Fruit fly (Drosophila melanogaster) whole organism, embryonic: Measurements from ENCODE around the gene mfr.

Experiments used
- CG10274 ChIP-seq: fragments of 200-800 bp; sonication (Bioruptor generic); optimal IDR thresholded peaks from 3 replicates; lab custom pipeline; 2017; ENCODE audit warnings: missing biosample characterization, mild to moderate bottlenecking, missing genetic modification characterization
- CG10366 ChIP-seq: fragments of 200-800 bp; sonication (Bioruptor generic); IDR thresholded peaks from 2 replicates; pipeline ENCODE4 v1.3.6; 2022; ENCODE audit warnings: missing biosample characterization, missing genetic modification characterization
- CG11696 ChIP-seq: fragments of 200-800 bp; sonication (Bioruptor generic); IDR thresholded peaks from 2 replicates; pipeline ENCODE4 v1.3.6; 2022; ENCODE audit warnings: missing biosample characterization, missing genetic modification characterization
- CG13296 ChIP-seq: fragments of 200-800 bp; sonication (Bioruptor generic); optimal IDR thresholded peaks from 3 replicates; lab custom pipeline; 2018; ENCODE audit warnings: missing biosample characterization, mild to moderate bottlenecking, missing genetic modification characterization
- CG15514 ChIP-seq: fragments of 200-800 bp; sonication (Bioruptor generic); optimal IDR thresholded peaks from 3 replicates; lab custom pipeline; 2017; ENCODE audit warnings: missing biosample characterization, missing genetic modification characterization, mild to moderate bottlenecking, moderate library complexity, missing genetic modification reagents
- CG31441 ChIP-seq: fragments of 200-800 bp; sonication (Bioruptor generic); IDR thresholded peaks from 2 replicates; pipeline ENCODE4 v1.3.6; 2022; ENCODE audit warnings: missing biosample characterization, missing genetic modification characterization
- CG4360 ChIP-seq: fragments of 200-800 bp; sonication (Bioruptor generic); IDR thresholded peaks from 2 replicates; pipeline ENCODE4 v1.3.6; 2022; ENCODE audit warnings: missing biosample characterization, missing genetic modification characterization
- Chrac-16 ChIP-seq: fragments of 200-800 bp; sonication (Bioruptor generic); optimal IDR thresholded peaks from 3 replicates; lab custom pipeline; 2016; ENCODE audit warnings: missing biosample characterization, missing genetic modification characterization
- Dref ChIP-seq: fragments of 200-800 bp; sonication (Bioruptor generic); IDR thresholded peaks from 2 replicates; pipeline ENCODE4 v1.3.6; 2022; ENCODE audit warnings: missing biosample characterization, missing genetic modification characterization
- Max ChIP-seq: fragments of 200-800 bp; sonication (Bioruptor generic); optimal IDR thresholded peaks from 2 replicates; lab custom pipeline; 2016; ENCODE audit warnings: missing biosample characterization, mild to moderate bottlenecking, missing genetic modification characterization
- mam ChIP-seq: fragments of 200-800 bp; sonication (Bioruptor generic); optimal IDR thresholded peaks from 3 replicates; lab custom pipeline; 2016; ENCODE audit warnings: missing biosample characterization, missing genetic modification characterization
- wek ChIP-seq: fragments of 200-800 bp; sonication (Bioruptor generic); optimal IDR thresholded peaks from 3 replicates; lab custom pipeline; 2018; ENCODE audit warnings: missing biosample characterization, mild to moderate bottlenecking, missing genetic modification characterization, moderate library complexity
- zf30C ChIP-seq: fragments of 200-800 bp; sonication (Bioruptor generic); optimal IDR thresholded peaks from 3 replicates; lab custom pipeline; 2018; ENCODE audit warnings: missing biosample characterization, mild to moderate bottlenecking, missing genetic modification characterization

dm6 chr3L:8929527-8929926 is 17.1 kb upstream of the mfr start:
- TF ChIP-seq CG13296 (GFP tag; lab: Kevin White, UChicago): no peak
- no peak for TF ChIP-seq CG4360
- no peak for TF ChIP-seq Chrac-16
- TF ChIP-seq mam (GFP tag; lab: Kevin White, UChicago): no peak
- TF ChIP-seq CG10366 (GFP tag; lab: Robert Waterston, UW): no peak
- TF ChIP-seq Dref (GFP tag; lab: Robert Waterston, UW): no peak
- peak; percentile 17; the same call in 1 of the 2 replicates for TF ChIP-seq CG31441 (GFP tag; lab: Robert Waterston, UW)
- TF ChIP-seq wek (GFP tag; lab: Kevin White, UChicago): no peak
- no peak for TF ChIP-seq zf30C
- TF ChIP-seq Max (GFP tag; lab: Kevin White, UChicago): no peak
- TF ChIP-seq CG11696 (GFP tag; lab: Robert Waterston, UW): 0 out of 2 replicates have a peak, but pooled peaks have one; percentile 24
- TF ChIP-seq CG10274 (GFP tag; lab: Kevin White, UChicago): no peak
- no peak for TF ChIP-seq CG15514 (GFP tag; lab: Kevin White, UChicago)
